Fruit fly (Drosophila melanogaster): ENCODE measurements around the gene up.

- no peak for TF ChIP-seq CG13287 (GFP tag; IDR thresholded peaks at IDR 0.05; ENCODE audit: partially characterized antibody)
- no peak for TF ChIP-seq h (optimal IDR thresholded peaks at IDR 0.05)
- TF ChIP-seq CG6683 (GFP tag; optimal IDR thresholded peaks at IDR 0.05) = no peak
- no peak for TF ChIP-seq CG7839 (tag; optimal IDR thresholded peaks at IDR 0.05)
- TF ChIP-seq p53 (GFP tag; optimal IDR thresholded peaks at IDR 0.05) = no peak
- TF ChIP-seq esg (GFP tag; conservative IDR thresholded peaks at IDR 0.05) = no peak
- TF ChIP-seq CG16779 (GFP tag; IDR thresholded peaks at IDR 0.05) = no peak
- TF ChIP-seq Trl (optimal IDR thresholded peaks at IDR 0.05) = no peak
- no peak for TF ChIP-seq Trl (GFP tag; optimal IDR thresholded peaks at IDR 0.05)
- TF ChIP-seq CG17568 (GFP tag; optimal IDR thresholded peaks at IDR 0.05) = no peak
- no peak for TF ChIP-seq CkIIα-i1 (GFP tag; IDR thresholded peaks at IDR 0.05)
- TF ChIP-seq cato (GFP tag; optimal IDR thresholded peaks at IDR 0.05; ENCODE audit: borderline replicate concordance) = no peak
Measured at dm6 chrX:13597753-13598152, 4.6 kb downstream of the up start.
